Worm (Caenorhabditis elegans) whole organism, early embryonic: Measurements from ENCODE around the gene Y69A2AR.1.

Experiments
- B0310.2 ChIP-seq: sonication (generic microtip); optimal IDR thresholded peaks from 2 replicates; lab custom pipeline; 2016; ENCODE audit warnings: mild to moderate bottlenecking, missing genetic modification characterization, missing compliant biosample characterization
- F13C5.2 ChIP-seq: sonication (generic microtip); optimal IDR thresholded peaks from 2 replicates; lab custom pipeline; 2017; ENCODE audit warnings: mild to moderate bottlenecking, missing genetic modification characterization, inconsistent platforms, missing compliant biosample characterization
- aly-1 ChIP-seq: sonication (generic microtip); optimal IDR thresholded peaks from 2 replicates; lab custom pipeline; 2016; ENCODE audit warnings: missing genetic modification characterization, missing compliant biosample characterization
- ama-1 ChIP-seq: fragments of 150-350 bp; optimal IDR thresholded peaks from 2 replicates; lab custom pipeline; 2014
- ceh-13 ChIP-seq: fragments of 200-800 bp; sonication (Bioruptor generic); optimal IDR thresholded peaks from 2 replicates; lab custom pipeline; 2018; ENCODE audit warnings: mild to moderate bottlenecking, missing genetic modification characterization, missing compliant biosample characterization
- ceh-36 ChIP-seq: sonication (generic microtip); optimal IDR thresholded peaks from 2 replicates; lab custom pipeline; 2016; ENCODE audit warnings: missing genetic modification characterization, inconsistent platforms, missing compliant biosample characterization
- ets-7 ChIP-seq: sonication (generic microtip); optimal IDR thresholded peaks from 2 replicates; lab custom pipeline; 2016; ENCODE audit warnings: missing genotype, missing genetic modification characterization, missing compliant biosample characterization
- flt-1 ChIP-seq: fragments of 200-800 bp; sonication (Bioruptor generic); IDR thresholded peaks from 2 replicates; pipeline ENCODE4 v1.3.6; 2022; ENCODE audit warnings: missing genetic modification characterization, missing compliant biosample characterization
- hmbx-1 ChIP-seq: sonication (generic microtip); optimal IDR thresholded peaks from 2 replicates; lab custom pipeline; 2016; ENCODE audit warnings: mild to moderate bottlenecking, missing genetic modification characterization, missing compliant biosample characterization
- hmg-4 ChIP-seq: fragments of 200-800 bp; sonication (Bioruptor generic); optimal IDR thresholded peaks from 2 replicates; lab custom pipeline; 2018; ENCODE audit warnings: mild to moderate bottlenecking, missing genetic modification characterization, missing compliant biosample characterization
- hnd-1 ChIP-seq: sonication (generic microtip); optimal IDR thresholded peaks from 2 replicates; lab custom pipeline; 2016; ENCODE audit warnings: missing genetic modification characterization, missing compliant biosample characterization
- pes-1 ChIP-seq: fragments of 200-800 bp; sonication (Bioruptor generic); IDR thresholded peaks from 2 replicates; pipeline ENCODE4 v1.3.6; 2022; ENCODE audit warnings: missing genetic modification reagents, missing genetic modification characterization, missing compliant biosample characterization
- scrt-1 ChIP-seq: fragments of 200-800 bp; sonication (Bioruptor generic); IDR thresholded peaks from 2 replicates; pipeline ENCODE4 v1.3.6; 2022; ENCODE audit warnings: missing genetic modification characterization, missing compliant biosample characterization
- sea-1 ChIP-seq: fragments of 200-800 bp; sonication (Bioruptor generic); conservative IDR thresholded peaks from 2 replicates; pipeline ENCODE4 v1.3.6; 2022; ENCODE audit warnings: missing genetic modification characterization, missing compliant biosample characterization
- tbx-11 ChIP-seq: fragments of 200-800 bp; sonication (Bioruptor generic); IDR thresholded peaks from 2 replicates; pipeline ENCODE4 v1.3.6; 2022; ENCODE audit warnings: missing genetic modification characterization, missing compliant biosample characterization
- tbx-37 ChIP-seq: fragments of 200-800 bp; sonication (Bioruptor generic); conservative IDR thresholded peaks from 2 replicates; pipeline ENCODE4 v1.3.6; 2022; ENCODE audit warnings: missing genetic modification reagents, missing genetic modification characterization, missing compliant biosample characterization
- tra-4 ChIP-seq: sonication (generic microtip); optimal IDR thresholded peaks from 2 replicates; lab custom pipeline; 2017; ENCODE audit warnings: missing genetic modification characterization, missing compliant biosample characterization

Gene Y69A2AR.1

ce11 chrIV:2666586-2667100 lies at the start of gene Y69A2AR.1:
Gene Y69A2AR.1 (plus strand): TSS chrIV:2667050.
- TF ChIP-seq pes-1 (GFP tag; lab: Robert Waterston, UW) (no peak), ama-1 (lab: Kevin White, UChicago) (no peak), scrt-1 (GFP tag; lab: Robert Waterston, UW) (no peak), flt-1 (GFP tag; lab: Robert Waterston, UW) (no peak), F13C5.2 (tag; lab: Kevin White, UChicago) (no peak), hnd-1 (tag; lab: Kevin White, UChicago) (no peak), tbx-11 (no peak), tra-4 (tag; lab: Kevin White, UChicago) (no peak), ceh-36 (tag; lab: Kevin White, UChicago) (no peak), aly-1 (tag; lab: Kevin White, UChicago) (no peak), sea-1 (no peak), tbx-37 (GFP tag; lab: Robert Waterston, UW) (no peak), ets-7 (tag; lab: Kevin White, UChicago) (no peak), B0310.2 (tag; lab: Kevin White, UChicago) (no peak), hmbx-1 (no peak), ceh-13 (GFP tag; lab: Kevin White, UChicago) (no peak), hmg-4 (GFP tag; lab: Kevin White, UChicago) (no peak)

ce11 chrIV:2618611-2619010 lies 48.2 kb upstream of the Y69A2AR.1 start, which contains the start of gene smf-3:
Gene smf-3 (plus strand): TSS chrIV:2618869.
- TF ChIP-seq B0310.2 (tag; lab: Kevin White, UChicago) = no peak
- no peak for TF ChIP-seq ets-7 (tag; lab: Kevin White, UChicago)
- TF ChIP-seq F13C5.2 (tag; lab: Kevin White, UChicago) = no peak
- no peak for TF ChIP-seq tra-4 (tag; lab: Kevin White, UChicago)
- TF ChIP-seq hmg-4 (GFP tag; lab: Kevin White, UChicago) = no peak
- no peak for TF ChIP-seq tbx-11
- TF ChIP-seq aly-1 (tag; lab: Kevin White, UChicago) = no peak
- TF ChIP-seq sea-1 = no peak
- no peak for TF ChIP-seq flt-1 (GFP tag; lab: Robert Waterston, UW)

- TF ChIP-seq sea-1 (no peak), tbx-11 (no peak), flt-1 (GFP tag; lab: Robert Waterston, UW) (no peak), F13C5.2 (tag; lab: Kevin White, UChicago) (no peak), hmbx-1 (no peak), aly-1 (tag; lab: Kevin White, UChicago) (no peak), B0310.2 (tag; lab: Kevin White, UChicago) (no peak), pes-1 (GFP tag; lab: Robert Waterston, UW) (no peak), hmg-4 (GFP tag; lab: Kevin White, UChicago) (no peak), scrt-1 (GFP tag; lab: Robert Waterston, UW) (no peak), ceh-36 (tag; lab: Kevin White, UChicago) (no peak), tbx-37 (GFP tag; lab: Robert Waterston, UW) (no peak)
Observed at ce11 chrIV:2628171-2628570, 38.7 kb upstream of the Y69A2AR.1 start, which contains the start of gene ngn-1. Gene ngn-1 (minus strand): TSS chrIV:2628271.

- TF ChIP-seq ceh-36 (tag; lab: Kevin White, UChicago) (peak; percentile 55), ets-7 (tag; lab: Kevin White, UChicago) (no peak), hnd-1 (tag; lab: Kevin White, UChicago) (no peak)
Observed at ce11 chrIV:2630145-2630544, 36.7 kb upstream of the Y69A2AR.1 start.

ce11 chrIV:2634992-2635391 lies 31.9 kb upstream of the Y69A2AR.1 start:
- TF ChIP-seq B0310.2 (tag; lab: Kevin White, UChicago) (no peak), tbx-11 (no peak), hmg-4 (GFP tag; lab: Kevin White, UChicago) (no peak), pes-1 (GFP tag; lab: Robert Waterston, UW) (no peak), ama-1 (lab: Kevin White, UChicago) (no peak)

- TF ChIP-seq ceh-36 (tag; lab: Kevin White, UChicago) (peak; percentile 64), B0310.2 (tag; lab: Kevin White, UChicago) (peak; percentile 21), hnd-1 (tag; lab: Kevin White, UChicago) (peak; percentile 4), ceh-13 (GFP tag; lab: Kevin White, UChicago) (no peak), tbx-37 (GFP tag; lab: Robert Waterston, UW) (peak; percentile 52; the same call in 1 of the 2 replicates), flt-1 (GFP tag; lab: Robert Waterston, UW) (peak; percentile 67), hmbx-1 (peak; percentile 47), tra-4 (tag; lab: Kevin White, UChicago) (no peak), aly-1 (tag; lab: Kevin White, UChicago) (no peak), sea-1 (peak; percentile 82), F13C5.2 (tag; lab: Kevin White, UChicago) (no peak), hmg-4 (GFP tag; lab: Kevin White, UChicago) (peak; percentile 12), ets-7 (tag; lab: Kevin White, UChicago) (peak; percentile 21), pes-1 (GFP tag; lab: Robert Waterston, UW) (peak; percentile 71), tbx-11 (peak; percentile 73), scrt-1 (GFP tag; lab: Robert Waterston, UW) (peak; percentile 75; the same call in 1 of the 2 replicates), ama-1 (lab: Kevin White, UChicago) (no peak)
Observed at ce11 chrIV:2639666-2640273, 27.1 kb upstream of the Y69A2AR.1 start.

ce11 chrIV:2640950-2641349 lies 25.9 kb upstream of the Y69A2AR.1 start, which contains the start of the genes mdf-2 and nduv-3:
Gene mdf-2 (minus strand): TSS chrIV:2641125.
Gene nduv-3 (plus strand): TSS chrIV:2641310.
- TF ChIP-seq ama-1 (lab: Kevin White, UChicago) (no peak), hnd-1 (tag; lab: Kevin White, UChicago) (no peak)
